Worm (Caenorhabditis elegans) whole organism, late embryonic: Measurements from ENCODE around the gene sir-2.3.

Experiments used
- ahr-1 ChIP-seq: sonication (generic microtip); optimal IDR thresholded peaks from 2 replicates; lab custom pipeline; 2016; ENCODE audit warnings: missing genetic modification characterization, missing compliant biosample characterization
- ceh-18 ChIP-seq: sonication (generic microtip); optimal IDR thresholded peaks from 2 replicates; lab custom pipeline; 2016; ENCODE audit warnings: missing genetic modification characterization, missing compliant biosample characterization
- dve-1 ChIP-seq: sonication (generic microtip); optimal IDR thresholded peaks from 2 replicates; lab custom pipeline; 2017; ENCODE audit warnings: antibody characterized with exemption, mild to moderate bottlenecking, missing genetic modification characterization, missing compliant biosample characterization
- eyg-1 ChIP-seq: sonication (generic microtip); optimal IDR thresholded peaks from 2 replicates; lab custom pipeline; 2016; ENCODE audit warnings: missing genotype, missing genetic modification characterization, missing compliant biosample characterization
- lin-11 ChIP-seq: fragments of 200-800 bp; sonication (Bioruptor generic); optimal IDR thresholded peaks from 2 replicates; lab custom pipeline; 2018; ENCODE audit warnings: mild to moderate bottlenecking, missing genetic modification characterization, missing compliant biosample characterization

The sir-2.3 gene

ce11 chrX:13383273-13383672 lies 51.8 kb downstream of the sir-2.3 start:
- TF ChIP-seq lin-11 (tag; lab: Kevin White, UChicago), result no peak
- no peak for TF ChIP-seq ceh-18 (tag; lab: Kevin White, UChicago)
- no peak for TF ChIP-seq ahr-1 (tag; lab: Kevin White, UChicago)
- no peak for TF ChIP-seq dve-1
- no peak for TF ChIP-seq eyg-1
